Fruit fly (Drosophila melanogaster) whole organism, embryonic: ENCODE data around the gene Gbs-76A.

Experiments used
- Abd-B ChIP-seq: fragments of 200-800 bp; sonication (Bioruptor generic); optimal IDR thresholded peaks from 2 replicates; lab custom pipeline; 2018; ENCODE audit warnings: missing biosample characterization, mild to moderate bottlenecking, missing genetic modification characterization, moderate library complexity
- BEAF-32 ChIP-seq: fragments of 200-800 bp; sonication (Bioruptor generic); optimal IDR thresholded peaks from 3 replicates; lab custom pipeline; 2017; ENCODE audit warnings: missing biosample characterization, missing genetic modification characterization, mild to moderate bottlenecking, moderate library complexity, missing genetic modification reagents
- Bdp1 ChIP-seq: fragments of 200-800 bp; sonication (Bioruptor generic); optimal IDR thresholded peaks from 3 replicates; lab custom pipeline; 2016; ENCODE audit warnings: missing biosample characterization, missing genetic modification characterization
- CG10321 ChIP-seq: fragments of 200-800 bp; sonication (Bioruptor generic); IDR thresholded peaks from 2 replicates; pipeline ENCODE4 v1.3.6; 2022; ENCODE audit warnings: missing biosample characterization, missing genetic modification characterization
- CG11504 ChIP-seq: fragments of 200-800 bp; sonication (Bioruptor generic); optimal IDR thresholded peaks from 3 replicates; lab custom pipeline; 2019; ENCODE audit warnings: missing biosample characterization, mild to moderate bottlenecking, missing genetic modification characterization, moderate library complexity
- CG12219 ChIP-seq: fragments of 200-800 bp; sonication (Bioruptor generic); optimal IDR thresholded peaks from 3 replicates; lab custom pipeline; 2018; ENCODE audit warnings: missing biosample characterization, mild to moderate bottlenecking, missing genetic modification characterization
- CG17186 ChIP-seq: fragments of 200-800 bp; sonication (Bioruptor generic); optimal IDR thresholded peaks from 3 replicates; lab custom pipeline; 2017; ENCODE audit warnings: missing biosample characterization, missing genetic modification reagents, missing genetic modification characterization
- CG18619 ChIP-seq: fragments of 200-800 bp; sonication (Bioruptor generic); optimal IDR thresholded peaks from 3 replicates; lab custom pipeline; 2017; ENCODE audit warnings: missing biosample characterization, mild to moderate bottlenecking, missing genetic modification characterization
- CG2678 ChIP-seq: fragments of 200-800 bp; sonication (Bioruptor generic); optimal IDR thresholded peaks from 3 replicates; lab custom pipeline; 2019; ENCODE audit warnings: missing biosample characterization, mild to moderate bottlenecking, missing genetic modification characterization, moderate library complexity
- CG30431 ChIP-seq: fragments of 200-800 bp; sonication (Bioruptor generic); optimal IDR thresholded peaks from 2 replicates; lab custom pipeline; 2017; ENCODE audit warnings: missing biosample characterization, missing genetic modification characterization
- CG34224 ChIP-seq: fragments of 200-800 bp; sonication (Bioruptor generic); IDR thresholded peaks from 3 replicates; pipeline ENCODE4 v1.3.6; 2022; ENCODE audit warnings: missing biosample characterization, missing genetic modification characterization; ENCODE audit not compliant: partially characterized antibody
- CG3838 ChIP-seq: fragments of 200-800 bp; sonication (Bioruptor generic); optimal IDR thresholded peaks from 3 replicates; lab custom pipeline; 2016; ENCODE audit warnings: missing biosample characterization, missing genetic modification characterization
- CG4707 ChIP-seq: fragments of 200-800 bp; sonication (Bioruptor generic); optimal IDR thresholded peaks from 2 replicates; lab custom pipeline; 2018; ENCODE audit warnings: missing biosample characterization, mild to moderate bottlenecking, missing genetic modification characterization, moderate library complexity
- CG5245 ChIP-seq: fragments of 200-800 bp; sonication (Bioruptor generic); optimal IDR thresholded peaks from 3 replicates; lab custom pipeline; 2016; ENCODE audit warnings: missing biosample characterization, missing genetic modification characterization
- CG6654 ChIP-seq: fragments of 200-800 bp; sonication (Bioruptor generic); optimal IDR thresholded peaks from 2 replicates; lab custom pipeline; 2017; ENCODE audit warnings: missing biosample characterization, mild to moderate bottlenecking, missing genetic modification characterization
- CG6683 ChIP-seq: fragments of 200-800 bp; sonication (Bioruptor generic); optimal IDR thresholded peaks from 2 replicates; lab custom pipeline; 2017; ENCODE audit warnings: missing biosample characterization, mild to moderate bottlenecking, missing genetic modification characterization, missing genetic modification reagents
- CG7745 ChIP-seq: fragments of 200-800 bp; sonication (Bioruptor generic); optimal IDR thresholded peaks from 2 replicates; lab custom pipeline; 2018; ENCODE audit warnings: missing biosample characterization, mild to moderate bottlenecking, missing genetic modification characterization, moderate library complexity
- CG7928 ChIP-seq: fragments of 200-800 bp; sonication (Bioruptor generic); optimal IDR thresholded peaks from 2 replicates; lab custom pipeline; 2017; ENCODE audit warnings: missing biosample characterization, mild to moderate bottlenecking, missing genetic modification characterization
- CG8359 ChIP-seq: fragments of 200-800 bp; sonication (Bioruptor generic); optimal IDR thresholded peaks from 2 replicates; lab custom pipeline; 2017; ENCODE audit warnings: missing biosample characterization, mild to moderate bottlenecking, missing genetic modification characterization, borderline replicate concordance
- Deaf1 ChIP-seq: fragments of 200-800 bp; optimal IDR thresholded peaks from 3 replicates; lab custom pipeline; 2019; ENCODE audit warnings: missing biosample characterization, mild to moderate bottlenecking, missing genetic modification characterization, moderate library complexity
- Doc3 ChIP-seq: fragments of 200-800 bp; sonication (Bioruptor generic); IDR thresholded peaks from 3 replicates; pipeline ENCODE4 v1.3.6; 2022; ENCODE audit warnings: missing biosample characterization, missing genetic modification characterization; ENCODE audit not compliant: partially characterized antibody
- Nf-YA ChIP-seq: fragments of 200-800 bp; sonication (Bioruptor generic); IDR thresholded peaks from 2 replicates; pipeline ENCODE4 v1.3.6; 2022; ENCODE audit warnings: missing biosample characterization, missing genetic modification characterization
- Sox102F ChIP-seq: fragments of 200-800 bp; sonication (Bioruptor generic); optimal IDR thresholded peaks from 2 replicates; lab custom pipeline; 2018; ENCODE audit warnings: missing biosample characterization, mild to moderate bottlenecking, missing genetic modification characterization, moderate library complexity
- Vsx1 ChIP-seq: fragments of 200-800 bp; sonication (Bioruptor generic); optimal IDR thresholded peaks from 2 replicates; lab custom pipeline; 2017; ENCODE audit warnings: missing biosample characterization, mild to moderate bottlenecking, missing genetic modification characterization, missing genetic modification reagents
- YL-1 ChIP-seq: fragments of 200-800 bp; sonication (Bioruptor generic); optimal IDR thresholded peaks from 3 replicates; lab custom pipeline; 2017; ENCODE audit warnings: missing biosample characterization, mild to moderate bottlenecking, missing genetic modification characterization
- bab2 ChIP-seq: fragments of 200-800 bp; sonication (Bioruptor generic); optimal IDR thresholded peaks from 2 replicates; lab custom pipeline; 2016; ENCODE audit warnings: missing biosample characterization, missing genetic modification characterization
- caup ChIP-seq: fragments of 200-800 bp; sonication (Bioruptor generic); optimal IDR thresholded peaks from 3 replicates; lab custom pipeline; 2017; ENCODE audit warnings: missing biosample characterization, mild to moderate bottlenecking, missing genetic modification characterization, moderate library complexity; ENCODE audit not compliant: severe bottlenecking
- chm ChIP-seq: fragments of 200-800 bp; sonication (Bioruptor generic); IDR thresholded peaks from 2 replicates; pipeline ENCODE4 v1.3.6; 2022; ENCODE audit warnings: missing biosample characterization, missing genetic modification characterization
- da ChIP-seq: fragments of 200-800 bp; sonication (Bioruptor generic); optimal IDR thresholded peaks from 2 replicates; lab custom pipeline; 2016; ENCODE audit warnings: missing biosample characterization, missing genetic modification characterization
- dan ChIP-seq: fragments of 200-800 bp; sonication (Bioruptor generic); IDR thresholded peaks from 2 replicates; pipeline ENCODE4 v1.3.6; 2022; ENCODE audit warnings: missing biosample characterization, missing genetic modification characterization
- disco-r ChIP-seq: fragments of 200-800 bp; sonication (Bioruptor generic); optimal IDR thresholded peaks from 2 replicates; lab custom pipeline; 2016; ENCODE audit warnings: missing biosample characterization, missing genetic modification characterization
- emc ChIP-seq: fragments of 200-800 bp; sonication (Bioruptor generic); optimal IDR thresholded peaks from 2 replicates; lab custom pipeline; 2016; ENCODE audit warnings: missing biosample characterization, missing genetic modification characterization
- eve ChIP-seq, 2 experiments: fragments of >200 bp; optimal IDR thresholded peaks; 2 replicates each; lab custom pipeline; 2017; ENCODE audit warnings: missing biosample characterization in 2 of 2, missing genetic modification characterization in 2 of 2
- fd96Cb ChIP-seq: fragments of 200-800 bp; sonication (Bioruptor generic); optimal IDR thresholded peaks from 2 replicates; lab custom pipeline; 2018; ENCODE audit warnings: missing biosample characterization, mild to moderate bottlenecking, missing genetic modification characterization, moderate library complexity
- ftz-f1 ChIP-seq: fragments of 200-800 bp; sonication (Bioruptor generic); optimal IDR thresholded peaks from 2 replicates; lab custom pipeline; 2016; ENCODE audit warnings: missing biosample characterization, missing genetic modification characterization
- jing ChIP-seq: fragments of 200-800 bp; sonication (Bioruptor generic); optimal IDR thresholded peaks from 2 replicates; lab custom pipeline; 2018; ENCODE audit warnings: missing biosample characterization, mild to moderate bottlenecking, missing genetic modification characterization
- kah ChIP-seq: fragments of 200-800 bp; sonication (Bioruptor generic); optimal IDR thresholded peaks from 2 replicates; lab custom pipeline; 2018; ENCODE audit warnings: missing biosample characterization, mild to moderate bottlenecking, missing genetic modification characterization
- lola ChIP-seq, 3 experiments: fragments of >200 bp in 2 of 3; fragments of 200-800 bp in 1 of 3; sonication (Bioruptor generic) in 1 of 3; optimal IDR thresholded peaks; 2 replicates each; lab custom pipeline; 2017 to 2019; ENCODE audit warnings: missing biosample characterization in 3 of 3, missing genetic modification characterization in 3 of 3, mild to moderate bottlenecking in 1 of 3, moderate library complexity in 1 of 3
- peb ChIP-seq: fragments of 200-800 bp; sonication (Bioruptor generic); IDR thresholded peaks from 2 replicates; pipeline ENCODE4 v1.3.6; 2022; ENCODE audit warnings: missing biosample characterization, missing genetic modification characterization
- pnt ChIP-seq: fragments of 200-800 bp; sonication (Bioruptor generic); optimal IDR thresholded peaks from 3 replicates; lab custom pipeline; 2016; ENCODE audit warnings: missing biosample characterization, missing genetic modification characterization
- psq ChIP-seq: fragments of 200-800 bp; sonication (Bioruptor generic); optimal IDR thresholded peaks from 2 replicates; lab custom pipeline; 2017; ENCODE audit warnings: missing biosample characterization, missing genetic modification characterization
- rib ChIP-seq: fragments of 200-800 bp; sonication (Bioruptor generic); IDR thresholded peaks from 2 replicates; pipeline ENCODE4 v1.3.6; 2022; ENCODE audit warnings: missing biosample characterization, missing genetic modification characterization
- sc ChIP-seq, 3 experiments: fragments of >200 bp in 2 of 3; fragments of 200-800 bp in 1 of 3; sonication (Bioruptor generic) in 1 of 3; optimal IDR thresholded peaks; 2 replicates in 2 of 3; 3 replicates in 1 of 3; lab custom pipeline; 2017; ENCODE audit warnings: mild to moderate bottlenecking in 1 of 3, missing biosample characterization in 1 of 3, missing genetic modification characterization in 1 of 3, missing genetic modification reagents in 1 of 3
- scrt ChIP-seq: fragments of 200-800 bp; sonication (Bioruptor generic); optimal IDR thresholded peaks from 2 replicates; lab custom pipeline; 2018; ENCODE audit warnings: missing biosample characterization, mild to moderate bottlenecking, missing genetic modification characterization, moderate library complexity
- sens ChIP-seq: fragments of 200-800 bp; sonication (Bioruptor generic); peaks from one replicate; lab custom pipeline; 2016; ENCODE audit warnings: missing biosample characterization, missing genetic modification characterization
- tio ChIP-seq: fragments of 200-800 bp; sonication (Bioruptor generic); optimal IDR thresholded peaks from 2 replicates; lab custom pipeline; 2017; ENCODE audit warnings: missing biosample characterization, missing genetic modification characterization, inconsistent platforms
- vvl ChIP-seq: fragments of 200-800 bp; sonication (Bioruptor generic); IDR thresholded peaks from 2 replicates; pipeline ENCODE4 v1.3.6; 2022; ENCODE audit warnings: missing biosample characterization, missing genetic modification characterization
- zfh1 ChIP-seq: fragments of 200-800 bp; sonication (Bioruptor generic); IDR thresholded peaks from 3 replicates; pipeline ENCODE4 v1.3.6; 2022; ENCODE audit warnings: missing biosample characterization, missing genetic modification characterization

Gbs-76A gene

DNA sequence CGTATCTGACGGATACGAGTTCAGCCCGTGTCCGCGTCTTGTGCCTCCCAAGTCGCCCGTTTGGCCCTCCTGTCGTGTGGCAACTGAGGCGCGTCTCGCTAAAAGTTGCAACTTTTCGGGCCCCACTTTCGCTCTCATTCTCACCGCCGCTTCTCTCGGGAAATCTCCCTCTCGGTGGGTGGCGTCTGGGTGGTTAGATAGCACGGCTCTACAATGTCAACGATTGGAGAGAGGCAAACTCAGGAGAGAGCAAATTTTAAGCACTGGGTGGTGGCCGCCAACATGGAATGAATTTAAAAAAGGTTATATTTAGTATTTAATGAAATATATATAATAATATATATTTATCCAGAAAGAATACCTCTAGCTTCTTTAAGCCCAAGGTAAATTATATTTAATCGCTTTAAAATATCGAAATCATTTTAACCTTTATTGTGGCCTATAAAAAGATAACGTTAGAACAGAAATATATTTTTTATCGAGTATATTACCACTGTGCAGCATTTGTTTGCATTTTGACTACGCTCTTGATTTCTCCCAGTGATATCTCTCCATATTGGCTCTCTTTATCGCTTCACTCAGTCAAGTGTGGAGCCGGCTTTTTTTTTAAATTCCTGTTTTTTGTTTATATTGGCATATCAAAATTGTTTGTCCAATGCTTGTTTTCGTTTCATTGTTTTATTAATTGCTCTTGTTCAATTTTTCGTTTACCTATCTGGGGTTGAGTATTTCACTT is at the start of gene Gbs-76A (continued):
- TF ChIP-seq eve (GFP tag; optimal IDR thresholded peaks at IDR 0.05; lab: Kevin White, UChicago) (peak in 1 of 2 experiments; percentile 81), CG7745 (tag; lab: Kevin White, UChicago) (no peak), CG11504 (tag; lab: Kevin White, UChicago) (peak; percentile 88), emc (GFP tag; lab: Kevin White, UChicago) (no peak), psq (peak; percentile 10), CG18619 (peak; percentile 85), pnt (GFP tag; lab: Kevin White, UChicago) (no peak), rib (GFP tag; lab: Robert Waterston, UW) (no peak), Abd-B (GFP tag; lab: Kevin White, UChicago) (peak; percentile 79), Deaf1 (tag; lab: Kevin White, UChicago) (peak; percentile 58), Vsx1 (GFP tag; lab: Kevin White, UChicago) (peak; percentile 70), Bdp1 (GFP tag; lab: Kevin White, UChicago) (no peak), bab2 (no peak), scrt (GFP tag; lab: Kevin White, UChicago) (peak; percentile 77), kah (GFP tag; lab: Kevin White, UChicago) (peak; percentile 74), CG17186 (GFP tag; lab: Kevin White, UChicago) (no peak), Doc3 (0 out of 3 replicates have a peak, but pooled peaks have one; percentile 32), jing (GFP tag; lab: Kevin White, UChicago) (no peak), CG7928 (GFP tag; lab: Kevin White, UChicago) (no peak), CG6683 (GFP tag; lab: Kevin White, UChicago) (peak; percentile 79), fd96Cb (tag; lab: Kevin White, UChicago) (peak; percentile 76), peb (GFP tag; lab: Robert Waterston, UW) (no peak), CG6654 (GFP tag; lab: Kevin White, UChicago) (peak; percentile 51), vvl (GFP tag; lab: Robert Waterston, UW) (peak; percentile 75), CG3838 (GFP tag; lab: Kevin White, UChicago) (no peak), CG5245 (no peak), tio (GFP tag; lab: Kevin White, UChicago) (peak; percentile 32), CG34224 (GFP tag; lab: Robert Waterston, UW) (peak; percentile 65; the same call in 1 of the 3 replicates), CG2678 (tag; lab: Kevin White, UChicago) (peak; percentile 96), chm (GFP tag; lab: Robert Waterston, UW) (no peak; the same call in 1 of the 2 replicates), ftz-f1 (GFP tag; lab: Kevin White, UChicago) (no peak), Nf-YA (GFP tag; lab: Robert Waterston, UW) (peak; percentile 55; the same call in 1 of the 2 replicates), sens (GFP tag; lab: Kevin White, UChicago) (peak; percentile 89), zfh1 (peak; percentile 56; the same call in 1 of the 3 replicates), CG30431 (GFP tag; lab: Kevin White, UChicago) (peak; percentile 45), Sox102F (peak; percentile 86), CG10321 (no peak), CG12219 (GFP tag; lab: Kevin White, UChicago) (peak; percentile 60), lola (GFP tag; optimal IDR thresholded peaks at IDR 0.05; lab: Kevin White, UChicago) (peak in 1 of 3 experiments; percentile 64), da (GFP tag; lab: Kevin White, UChicago) (no peak), CG8359 (peak; percentile 70), sc (optimal IDR thresholded peaks at IDR 0.05; lab: Kevin White, UChicago) (no peak), sc (GFP tag; optimal IDR thresholded peaks at IDR 0.05; lab: Kevin White, UChicago) (peak; percentile 75), YL-1 (GFP tag; lab: Kevin White, UChicago) (peak; percentile 34), disco-r (GFP tag; lab: Kevin White, UChicago) (no peak), caup (peak; percentile 73), dan (no peak), BEAF-32 (GFP tag; lab: Kevin White, UChicago) (no peak), CG4707 (peak; percentile 47)
